Fruit fly (Drosophila melanogaster): ENCODE data around the gene vri.

Gene vri

DNA sequence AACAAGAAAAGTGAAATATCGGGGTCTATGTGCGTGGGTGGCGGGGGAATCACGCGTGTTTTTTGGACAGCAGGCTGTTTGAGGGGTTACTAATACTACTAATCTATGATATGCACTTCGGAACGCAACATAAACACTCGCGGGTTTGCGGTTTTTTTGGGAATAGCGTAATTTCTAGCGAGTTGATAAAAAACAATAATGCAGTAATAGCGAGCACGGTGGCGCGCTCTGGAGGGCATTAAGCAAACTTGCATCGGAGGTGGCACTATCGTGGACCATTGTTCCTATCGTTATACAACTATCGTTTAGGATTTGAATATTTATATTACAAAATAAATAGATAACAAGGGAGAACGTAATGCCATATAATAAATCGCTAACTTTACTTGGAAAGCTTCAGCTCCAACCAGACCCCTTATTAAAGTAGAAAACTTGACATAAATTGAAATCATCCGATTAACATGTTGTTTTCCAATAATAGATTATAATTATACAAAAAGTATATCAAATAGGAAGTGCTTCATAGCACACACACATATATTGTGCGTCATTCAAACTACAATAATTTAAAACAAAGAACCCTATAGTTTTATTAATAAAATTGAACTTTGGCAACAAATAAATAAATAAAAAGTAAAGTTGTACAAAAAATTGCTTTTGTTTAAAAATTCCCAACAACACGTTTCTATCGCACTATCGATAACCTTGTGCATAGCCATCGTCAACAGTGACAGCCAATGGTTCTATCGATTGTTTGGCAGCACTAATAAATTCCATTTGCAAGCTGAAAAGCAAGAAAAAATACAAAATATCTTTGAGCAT is 10.2 kb upstream of the vri start, which contains the start of the genes Nin and Bub1 (continued):
- TF ChIP-seq otp (GFP tag; IDR thresholded peaks at IDR 0.05): no peak
- TF ChIP-seq eve (GFP tag; optimal IDR thresholded peaks at IDR 0.05): no peak
- peak; percentile 76 for TF ChIP-seq CG4617 (GFP tag; optimal IDR thresholded peaks at IDR 0.05; ENCODE audit: borderline replicate concordance)
- TF ChIP-seq CG8089 (GFP tag; optimal IDR thresholded peaks at IDR 0.05): no peak
- TF ChIP-seq slp2 (GFP tag; optimal IDR thresholded peaks at IDR 0.05): no peak
- TF ChIP-seq CG34224 (GFP tag; IDR thresholded peaks at IDR 0.05; ENCODE audit: partially characterized antibody): peak; percentile 59
- TF ChIP-seq Dp (GFP tag; optimal IDR thresholded peaks at IDR 0.05): peak; percentile 37
- TF ChIP-seq sob (GFP tag; IDR thresholded peaks at IDR 0.05): peak; percentile 70; the same call in 1 of the 2 replicates
- no peak for TF ChIP-seq CG15479 (GFP tag; optimal IDR thresholded peaks at IDR 0.05)
- peak; percentile 18 for TF ChIP-seq CG17186 (GFP tag; optimal IDR thresholded peaks at IDR 0.05)
- TF ChIP-seq H2.0 (GFP tag; IDR thresholded peaks at IDR 0.05): 0 out of 2 replicates have a peak, but pooled peaks have one; percentile 19
- no peak for TF ChIP-seq Bteb2 (GFP tag; optimal IDR thresholded peaks at IDR 0.05)
- TF ChIP-seq Drgx (GFP tag; IDR thresholded peaks at IDR 0.05): no peak
- TF ChIP-seq ab (GFP tag; optimal IDR thresholded peaks at IDR 0.05): no peak
- no peak for TF ChIP-seq CG9609 (GFP tag; optimal IDR thresholded peaks at IDR 0.05)
- TF ChIP-seq sna (GFP tag; IDR thresholded peaks at IDR 0.05; ENCODE audit: partially characterized antibody): peak; percentile 60
- TF ChIP-seq tna (GFP tag; IDR thresholded peaks at IDR 0.05; ENCODE audit: partially characterized antibody): peak; percentile 46
- TF ChIP-seq fd102C (GFP tag; optimal IDR thresholded peaks at IDR 0.05): no peak
- TF ChIP-seq CG8388 (GFP tag; optimal IDR thresholded peaks at IDR 0.05): no peak
- TF ChIP-seq Ssrp (tag; optimal IDR thresholded peaks at IDR 0.05): peak; percentile 8
- no peak for TF ChIP-seq Sin3A (optimal IDR thresholded peaks at IDR 0.05)
- TF ChIP-seq lab (GFP tag; optimal IDR thresholded peaks at IDR 0.05): no peak
- no peak for TF ChIP-seq Xrp1 (GFP tag; IDR thresholded peaks at IDR 0.05)
- TF ChIP-seq CG12942 (GFP tag; optimal IDR thresholded peaks at IDR 0.05): no peak
- no peak for TF ChIP-seq maf-S (GFP tag; optimal IDR thresholded peaks at IDR 0.05)
- no peak for TF ChIP-seq bsh (GFP tag; optimal IDR thresholded peaks at IDR 0.05)
- TF ChIP-seq vvl (GFP tag; IDR thresholded peaks at IDR 0.05): peak; percentile 69
- TF ChIP-seq CG30020 (tag; optimal IDR thresholded peaks at IDR 0.05): peak; percentile 46
- TF ChIP-seq Ets65A (GFP tag): peak; percentile 86
- no peak for TF ChIP-seq tgo (GFP tag; IDR thresholded peaks at IDR 0.05)
- 0 out of 3 replicates have a peak, but pooled peaks have one; percentile 30 for TF ChIP-seq jigr1 (GFP tag; IDR thresholded peaks at IDR 0.05)
- no peak for TF ChIP-seq CG33213 (GFP tag; optimal IDR thresholded peaks at IDR 0.05)
- peak; percentile 56 for TF ChIP-seq CoRest (tag; optimal IDR thresholded peaks at IDR 0.05)
- TF ChIP-seq BEAF-32 (GFP tag; optimal IDR thresholded peaks at IDR 0.05): peak; percentile 90
- TF ChIP-seq unc-4 (GFP tag; IDR thresholded peaks at IDR 0.05; ENCODE audit: partially characterized antibody): peak; percentile 74
- peak; percentile 55 for TF ChIP-seq hbn (GFP tag; IDR thresholded peaks at IDR 0.05; ENCODE audit: partially characterized antibody)
- peak; percentile 38 for TF ChIP-seq CG7372 (GFP tag; IDR thresholded peaks at IDR 0.05)
- peak; percentile 65 for TF ChIP-seq Doc3 (GFP tag; IDR thresholded peaks at IDR 0.05; ENCODE audit: partially characterized antibody)
- TF ChIP-seq tup (GFP tag; optimal IDR thresholded peaks at IDR 0.05): no peak
- TF ChIP-seq sima (GFP tag; optimal IDR thresholded peaks at IDR 0.05): no peak
- no peak for TF ChIP-seq ara (GFP tag; IDR thresholded peaks at IDR 0.05)
- TF ChIP-seq CG8290 (GFP tag; optimal IDR thresholded peaks at IDR 0.05): peak; percentile 4
- TF ChIP-seq CG8290 (tag; optimal IDR thresholded peaks at IDR 0.05): no peak
- peak; percentile 31; the same call in 1 of the 2 replicates for TF ChIP-seq CG14441 (GFP tag; IDR thresholded peaks at IDR 0.05)
- no peak for TF ChIP-seq bab2 (GFP tag; optimal IDR thresholded peaks at IDR 0.05)
- TF ChIP-seq CG11093 (GFP tag; IDR thresholded peaks at IDR 0.05): no peak
- TF ChIP-seq run (tag; optimal IDR thresholded peaks at IDR 0.05): no peak
- TF ChIP-seq Hr3 (GFP tag; optimal IDR thresholded peaks at IDR 0.05): peak; percentile 29
- TF ChIP-seq her (GFP tag; optimal IDR thresholded peaks at IDR 0.05): no peak
- TF ChIP-seq CG15514 (GFP tag; optimal IDR thresholded peaks at IDR 0.05): no peak

All from whole organism, embryonic.